Worm (Caenorhabditis elegans): Measurements from ENCODE around the gene esyt-2.
A peak's percentile ranks its signal among the peaks of the same experiment; 100 is the strongest.

DNA sequence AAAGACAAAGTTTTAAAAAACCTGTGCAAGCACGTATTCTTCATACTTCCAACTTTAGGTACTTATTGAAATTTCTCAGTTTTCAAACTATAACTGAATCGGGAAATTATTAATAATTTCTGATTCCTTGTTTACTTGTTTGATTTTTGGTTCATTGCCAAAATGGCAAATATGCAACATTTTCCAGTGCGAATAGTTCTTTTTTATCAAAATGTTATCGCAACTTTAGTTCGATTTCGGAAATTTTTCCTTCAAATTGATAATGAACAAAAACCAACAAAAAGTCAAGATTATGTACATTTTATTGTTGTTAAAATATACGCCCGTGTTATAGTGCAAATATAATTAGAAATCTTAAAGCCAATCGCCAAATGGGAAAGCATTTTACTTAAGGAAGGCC is 53.1 kb downstream of the esyt-2 start:
- no peak for TF ChIP-seq ceh-82 (tag; optimal IDR thresholded peaks at IDR 0.05)
- TF ChIP-seq unc-39 (tag; optimal IDR thresholded peaks at IDR 0.05): no peak
- TF ChIP-seq pha-4 (tag; optimal IDR thresholded peaks at IDR 0.05): peak; percentile 56
- TF ChIP-seq pqm-1 (tag; optimal IDR thresholded peaks at IDR 0.05): no peak
- no peak for TF ChIP-seq lin-39 (tag; optimal IDR thresholded peaks at IDR 0.05)
- no peak for TF ChIP-seq jun-1 (tag; optimal IDR thresholded peaks at IDR 0.05)
- TF ChIP-seq mdl-1 (tag; optimal IDR thresholded peaks at IDR 0.05): no peak
- TF ChIP-seq R02D3.7 (tag; optimal IDR thresholded peaks at IDR 0.05): no peak
- TF ChIP-seq nhr-11 (tag; optimal IDR thresholded peaks at IDR 0.05): no peak
